Worm (Caenorhabditis elegans): Measurements from ENCODE around the gene C40H1.7.

- TF ChIP-seq pag-3 (tag; optimal IDR thresholded peaks at IDR 0.05; ENCODE audit: borderline replicate concordance) (no peak), ceh-22 (tag; optimal IDR thresholded peaks at IDR 0.05) (no peak), pha-4 (tag; optimal IDR thresholded peaks at IDR 0.05) (no peak), rnt-1 (tag; optimal IDR thresholded peaks at IDR 0.05) (no peak), ttx-3 (tag; optimal IDR thresholded peaks at IDR 0.05) (no peak), ama-1 (optimal IDR thresholded peaks at IDR 0.05) (no peak), ztf-16 (tag; optimal IDR thresholded peaks at IDR 0.05) (no peak)
Measured at ce11 chrIII:9340025-9340424, 15.2 kb downstream of the C40H1.7 start.

Measured in whole organism, late embryonic.